Worm (Caenorhabditis elegans) whole organism, early embryonic: ENCODE data around the gene rsp-7.

Experiments used
- B0310.2 ChIP-seq: sonication (generic microtip); optimal IDR thresholded peaks from 2 replicates; lab custom pipeline; 2016; ENCODE audit warnings: mild to moderate bottlenecking, missing genetic modification characterization, missing compliant biosample characterization
- F13C5.2 ChIP-seq: sonication (generic microtip); optimal IDR thresholded peaks from 2 replicates; lab custom pipeline; 2017; ENCODE audit warnings: mild to moderate bottlenecking, missing genetic modification characterization, inconsistent platforms, missing compliant biosample characterization
- aly-1 ChIP-seq: sonication (generic microtip); optimal IDR thresholded peaks from 2 replicates; lab custom pipeline; 2016; ENCODE audit warnings: missing genetic modification characterization, missing compliant biosample characterization
- ama-1 ChIP-seq: fragments of 150-350 bp; optimal IDR thresholded peaks from 2 replicates; lab custom pipeline; 2014
- ceh-13 ChIP-seq: fragments of 200-800 bp; sonication (Bioruptor generic); optimal IDR thresholded peaks from 2 replicates; lab custom pipeline; 2018; ENCODE audit warnings: mild to moderate bottlenecking, missing genetic modification characterization, missing compliant biosample characterization
- ceh-36 ChIP-seq: sonication (generic microtip); optimal IDR thresholded peaks from 2 replicates; lab custom pipeline; 2016; ENCODE audit warnings: missing genetic modification characterization, inconsistent platforms, missing compliant biosample characterization
- ets-7 ChIP-seq: sonication (generic microtip); optimal IDR thresholded peaks from 2 replicates; lab custom pipeline; 2016; ENCODE audit warnings: missing genotype, missing genetic modification characterization, missing compliant biosample characterization
- flt-1 ChIP-seq: fragments of 200-800 bp; sonication (Bioruptor generic); IDR thresholded peaks from 2 replicates; pipeline ENCODE4 v1.3.6; 2022; ENCODE audit warnings: missing genetic modification characterization, missing compliant biosample characterization
- hmbx-1 ChIP-seq: sonication (generic microtip); optimal IDR thresholded peaks from 2 replicates; lab custom pipeline; 2016; ENCODE audit warnings: mild to moderate bottlenecking, missing genetic modification characterization, missing compliant biosample characterization
- hmg-4 ChIP-seq: fragments of 200-800 bp; sonication (Bioruptor generic); optimal IDR thresholded peaks from 2 replicates; lab custom pipeline; 2018; ENCODE audit warnings: mild to moderate bottlenecking, missing genetic modification characterization, missing compliant biosample characterization
- hnd-1 ChIP-seq: sonication (generic microtip); optimal IDR thresholded peaks from 2 replicates; lab custom pipeline; 2016; ENCODE audit warnings: missing genetic modification characterization, missing compliant biosample characterization
- pes-1 ChIP-seq: fragments of 200-800 bp; sonication (Bioruptor generic); IDR thresholded peaks from 2 replicates; pipeline ENCODE4 v1.3.6; 2022; ENCODE audit warnings: missing genetic modification reagents, missing genetic modification characterization, missing compliant biosample characterization
- scrt-1 ChIP-seq: fragments of 200-800 bp; sonication (Bioruptor generic); IDR thresholded peaks from 2 replicates; pipeline ENCODE4 v1.3.6; 2022; ENCODE audit warnings: missing genetic modification characterization, missing compliant biosample characterization
- sea-1 ChIP-seq: fragments of 200-800 bp; sonication (Bioruptor generic); conservative IDR thresholded peaks from 2 replicates; pipeline ENCODE4 v1.3.6; 2022; ENCODE audit warnings: missing genetic modification characterization, missing compliant biosample characterization
- tbx-11 ChIP-seq: fragments of 200-800 bp; sonication (Bioruptor generic); IDR thresholded peaks from 2 replicates; pipeline ENCODE4 v1.3.6; 2022; ENCODE audit warnings: missing genetic modification characterization, missing compliant biosample characterization
- tbx-37 ChIP-seq: fragments of 200-800 bp; sonication (Bioruptor generic); conservative IDR thresholded peaks from 2 replicates; pipeline ENCODE4 v1.3.6; 2022; ENCODE audit warnings: missing genetic modification reagents, missing genetic modification characterization, missing compliant biosample characterization
- tra-4 ChIP-seq: sonication (generic microtip); optimal IDR thresholded peaks from 2 replicates; lab custom pipeline; 2017; ENCODE audit warnings: missing genetic modification characterization, missing compliant biosample characterization

The rsp-7 gene

DNA sequence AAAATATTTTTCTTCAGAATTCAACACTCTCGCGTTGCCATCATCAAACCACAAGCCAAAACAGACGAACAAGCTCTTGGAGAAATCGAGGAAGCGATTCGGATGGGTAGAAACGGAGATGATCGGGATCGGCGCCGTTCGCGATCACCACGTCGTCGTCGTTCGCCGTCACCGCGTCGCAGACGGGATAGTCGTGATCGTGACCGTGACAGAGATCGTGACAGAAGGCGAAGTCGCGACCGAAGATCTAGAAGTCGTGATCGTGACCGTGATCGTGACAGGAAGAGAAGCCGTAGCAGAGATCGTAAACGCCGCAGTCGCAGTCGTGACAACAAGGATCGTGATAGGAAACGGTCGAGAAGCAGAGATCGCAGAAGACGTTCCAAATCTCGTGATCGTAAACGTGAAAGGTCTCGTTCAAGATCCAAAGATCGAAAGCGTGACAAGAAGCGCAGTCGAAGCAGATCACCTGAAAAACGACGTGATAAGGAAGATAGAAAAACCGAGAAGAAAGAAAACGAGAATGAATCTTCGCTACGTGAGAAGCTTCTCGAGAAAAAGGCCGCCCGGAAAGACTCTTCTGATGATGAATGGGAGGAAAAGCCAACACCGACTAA, 2.5 kb downstream of the rsp-7 start:
- no peak for TF ChIP-seq hmbx-1 (tag; lab: Kevin White, UChicago)
- no peak for TF ChIP-seq ceh-36
- TF ChIP-seq flt-1 = no peak
- no peak for TF ChIP-seq tbx-11 (GFP tag; lab: Robert Waterston, UW)
- TF ChIP-seq F13C5.2 (tag; lab: Kevin White, UChicago) = no peak
- no peak for TF ChIP-seq aly-1 (tag; lab: Kevin White, UChicago)
- TF ChIP-seq ceh-13 (GFP tag; lab: Kevin White, UChicago) = no peak
- no peak for TF ChIP-seq tra-4 (tag; lab: Kevin White, UChicago)
- TF ChIP-seq pes-1 (GFP tag; lab: Robert Waterston, UW) = no peak
- TF ChIP-seq sea-1 (GFP tag; lab: Robert Waterston, UW) = no peak
- no peak for TF ChIP-seq B0310.2 (tag; lab: Kevin White, UChicago)
- no peak for TF ChIP-seq hmg-4
- TF ChIP-seq hnd-1 (tag; lab: Kevin White, UChicago) = no peak
- TF ChIP-seq tbx-37 (GFP tag; lab: Robert Waterston, UW) = no peak
- no peak for TF ChIP-seq ets-7
- TF ChIP-seq ama-1 (lab: Kevin White, UChicago) = no peak
- TF ChIP-seq scrt-1 (GFP tag; lab: Robert Waterston, UW) = no peak

DNA sequence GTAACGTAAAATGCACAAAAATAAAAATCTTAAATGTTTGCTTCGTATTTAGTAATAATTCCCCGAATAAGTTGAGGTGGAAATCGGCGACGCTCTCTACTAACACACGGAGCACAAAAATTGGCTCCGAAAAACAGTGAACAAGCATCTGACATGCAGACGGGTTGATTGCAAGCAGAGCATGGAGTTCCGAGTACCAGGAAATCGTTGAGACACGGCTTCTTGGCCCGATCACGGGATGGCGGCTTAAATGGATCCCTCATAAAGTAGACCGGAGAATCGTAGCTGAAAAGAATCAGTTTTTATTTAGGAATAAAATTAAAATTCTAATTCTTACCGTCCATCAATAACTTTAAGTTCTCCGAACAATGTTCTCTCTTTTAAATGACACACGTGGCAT, 3.3 kb downstream of the rsp-7 start:
- TF ChIP-seq tra-4 (tag; lab: Kevin White, UChicago) (no peak), ama-1 (lab: Kevin White, UChicago) (peak; percentile 61)

DNA sequence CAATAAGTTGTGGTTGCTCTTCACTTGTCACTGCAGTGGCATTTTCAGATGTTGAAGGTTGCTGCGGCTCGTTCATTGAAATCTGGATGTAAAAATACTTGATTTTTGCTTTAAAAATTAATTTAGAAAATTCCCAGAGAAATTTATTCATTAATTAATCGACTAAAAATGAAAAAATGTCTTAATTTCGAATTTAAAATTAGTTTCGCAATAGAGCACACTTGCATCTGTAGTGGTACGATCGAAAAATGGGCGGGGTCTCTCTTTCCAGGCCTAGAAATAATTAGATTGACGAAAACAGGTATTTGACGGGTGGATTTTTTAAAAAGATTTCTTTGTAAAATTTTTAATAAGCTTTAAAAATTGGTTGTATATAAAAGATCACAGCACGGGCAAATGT, 3.7 kb downstream of the rsp-7 start, which contains the start of gene D2089.8:
Gene D2089.8 (minus strand): TSS at position 84 of the 400 bp plus-strand sequence.
- TF ChIP-seq ama-1 (lab: Kevin White, UChicago) = no peak
- no peak for TF ChIP-seq hmbx-1 (tag; lab: Kevin White, UChicago)
- TF ChIP-seq pes-1 (GFP tag; lab: Robert Waterston, UW) = no peak
- no peak for TF ChIP-seq tbx-37 (GFP tag; lab: Robert Waterston, UW)
- TF ChIP-seq hnd-1 (tag; lab: Kevin White, UChicago) = no peak
- no peak for TF ChIP-seq ets-7
- TF ChIP-seq ceh-13 (GFP tag; lab: Kevin White, UChicago) = no peak
- no peak for TF ChIP-seq ceh-36
- TF ChIP-seq aly-1 (tag; lab: Kevin White, UChicago) = no peak
- no peak for TF ChIP-seq sea-1 (GFP tag; lab: Robert Waterston, UW)
- no peak for TF ChIP-seq scrt-1 (GFP tag; lab: Robert Waterston, UW)
- TF ChIP-seq flt-1 = no peak
- TF ChIP-seq tbx-11 (GFP tag; lab: Robert Waterston, UW) = no peak

DNA sequence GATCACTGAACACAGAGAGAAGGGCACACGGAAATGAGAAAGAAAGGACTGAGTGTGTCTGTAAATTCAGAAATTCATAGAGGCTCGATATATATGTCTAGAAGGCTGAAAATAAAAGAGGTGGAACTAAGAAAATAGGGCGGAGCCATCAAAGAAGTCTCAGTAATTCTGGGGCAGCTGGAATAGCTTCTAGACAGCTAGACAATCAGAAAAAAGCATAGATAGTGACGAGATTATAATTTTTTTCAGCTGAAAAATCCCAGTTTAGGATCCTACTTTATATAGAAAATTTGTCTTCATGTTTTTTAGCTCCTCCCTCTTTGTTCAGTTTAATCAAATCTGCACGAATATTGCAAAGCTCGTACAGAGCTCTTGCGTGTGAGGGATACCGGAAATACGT, 6.0 kb downstream of the rsp-7 start, which contains the start of gene D2089.3:
Gene D2089.3 (minus strand): TSS at position 101 of the 400 bp plus-strand sequence.
- TF ChIP-seq hmbx-1 (tag; lab: Kevin White, UChicago) = no peak
- no peak for TF ChIP-seq tra-4 (tag; lab: Kevin White, UChicago)
- no peak for TF ChIP-seq sea-1 (GFP tag; lab: Robert Waterston, UW)
- no peak for TF ChIP-seq B0310.2 (tag; lab: Kevin White, UChicago)
- TF ChIP-seq ama-1 (lab: Kevin White, UChicago) = no peak
- no peak for TF ChIP-seq scrt-1 (GFP tag; lab: Robert Waterston, UW)
- TF ChIP-seq pes-1 (GFP tag; lab: Robert Waterston, UW) = no peak
- TF ChIP-seq hnd-1 (tag; lab: Kevin White, UChicago) = no peak
- TF ChIP-seq tbx-37 (GFP tag; lab: Robert Waterston, UW) = no peak
- no peak for TF ChIP-seq ets-7
- no peak for TF ChIP-seq tbx-11 (GFP tag; lab: Robert Waterston, UW)
- no peak for TF ChIP-seq ceh-36
- no peak for TF ChIP-seq ceh-13 (GFP tag; lab: Kevin White, UChicago)
- TF ChIP-seq flt-1 = no peak
- no peak for TF ChIP-seq F13C5.2 (tag; lab: Kevin White, UChicago)
- no peak for TF ChIP-seq aly-1 (tag; lab: Kevin White, UChicago)
- TF ChIP-seq hmg-4 = no peak

DNA sequence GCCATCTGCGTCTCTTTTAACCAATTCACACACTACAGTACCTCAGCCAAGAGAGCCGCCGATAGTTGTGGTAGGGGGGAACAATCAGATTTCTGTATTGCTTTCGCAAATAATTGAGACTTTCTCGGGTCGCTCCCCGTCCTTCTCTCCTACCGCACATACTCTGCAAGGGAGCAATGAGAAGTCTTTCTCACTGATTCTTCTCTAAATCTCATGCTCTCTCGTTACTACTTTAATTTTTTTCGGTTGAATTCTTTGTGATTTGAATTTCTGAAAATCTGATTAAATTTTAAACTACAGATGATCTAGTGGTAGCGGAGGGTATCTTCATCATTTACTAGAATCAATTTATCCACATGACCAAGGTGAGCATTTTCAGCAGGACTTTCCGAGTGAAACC, 16.3 kb downstream of the rsp-7 start, which contains the start of gene ptb-1:
Gene ptb-1 (plus strand): TSS at position 301 of the 400 bp plus-strand sequence.
- TF ChIP-seq B0310.2 (tag; lab: Kevin White, UChicago) = no peak
- no peak for TF ChIP-seq tbx-11 (GFP tag; lab: Robert Waterston, UW)
- no peak for TF ChIP-seq ceh-13 (GFP tag; lab: Kevin White, UChicago)
- TF ChIP-seq scrt-1 (GFP tag; lab: Robert Waterston, UW) = no peak
- no peak for TF ChIP-seq ceh-36
- TF ChIP-seq ama-1 (lab: Kevin White, UChicago) = no peak
- no peak for TF ChIP-seq F13C5.2 (tag; lab: Kevin White, UChicago)

DNA sequence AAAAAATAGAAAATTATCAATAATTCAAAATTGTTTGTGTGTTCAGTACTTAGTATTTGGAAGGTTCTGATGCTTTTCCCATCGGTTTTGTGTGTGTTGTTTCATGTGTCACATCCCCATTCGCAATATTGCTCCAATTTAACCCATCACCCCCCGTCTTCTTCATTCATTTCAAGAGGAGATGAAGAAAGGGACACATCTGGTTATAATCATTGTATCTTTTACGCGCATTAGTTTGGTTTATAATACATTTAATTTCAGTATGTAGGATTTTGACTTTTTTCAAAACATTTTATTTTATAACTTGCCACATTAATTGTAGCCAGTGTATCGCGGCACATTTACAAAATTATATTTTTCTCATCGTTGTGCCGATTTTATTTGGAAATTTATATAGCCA, 21.1 kb downstream of the rsp-7 start:
- no peak for TF ChIP-seq sea-1 (GFP tag; lab: Robert Waterston, UW)
- TF ChIP-seq ceh-36 = no peak
- no peak for TF ChIP-seq tra-4 (tag; lab: Kevin White, UChicago)
- no peak for TF ChIP-seq ama-1 (lab: Kevin White, UChicago)

DNA sequence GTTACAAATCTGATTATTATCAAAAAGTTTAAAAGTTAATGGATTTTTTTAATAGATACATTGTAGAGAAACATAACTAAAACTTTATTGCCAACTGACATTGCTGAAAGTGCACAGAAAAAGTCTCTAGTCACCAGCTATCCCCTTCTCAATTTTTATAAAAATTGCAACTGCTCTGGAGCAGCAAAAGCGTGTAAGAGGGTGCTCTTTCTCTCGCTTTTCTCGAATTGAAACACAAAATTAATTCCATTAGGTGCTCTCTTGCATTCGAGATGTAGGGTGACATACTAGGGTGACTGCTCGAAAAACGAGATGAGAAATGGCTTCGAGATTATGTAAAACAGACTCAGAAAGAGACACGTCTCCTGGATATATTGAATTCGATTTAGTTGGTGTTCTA, 21.6 kb downstream of the rsp-7 start:
- TF ChIP-seq tbx-37 (GFP tag; lab: Robert Waterston, UW) = no peak
- no peak for TF ChIP-seq tra-4 (tag; lab: Kevin White, UChicago)
- no peak for TF ChIP-seq sea-1 (GFP tag; lab: Robert Waterston, UW)
- no peak for TF ChIP-seq hnd-1 (tag; lab: Kevin White, UChicago)
- TF ChIP-seq F13C5.2 (tag; lab: Kevin White, UChicago) = no peak
- TF ChIP-seq aly-1 (tag; lab: Kevin White, UChicago) = no peak
- no peak for TF ChIP-seq hmg-4
- TF ChIP-seq hmbx-1 (tag; lab: Kevin White, UChicago) = no peak
- no peak for TF ChIP-seq ceh-36
- TF ChIP-seq ceh-13 (GFP tag; lab: Kevin White, UChicago) = no peak
- TF ChIP-seq tbx-11 (GFP tag; lab: Robert Waterston, UW) = no peak
- TF ChIP-seq pes-1 (GFP tag; lab: Robert Waterston, UW) = no peak
- TF ChIP-seq flt-1 = no peak
- no peak for TF ChIP-seq scrt-1 (GFP tag; lab: Robert Waterston, UW)
- TF ChIP-seq B0310.2 (tag; lab: Kevin White, UChicago) = no peak
- no peak for TF ChIP-seq ets-7
- no peak for TF ChIP-seq ama-1 (lab: Kevin White, UChicago)
